Fruit fly (Drosophila melanogaster): Measurements from ENCODE around the gene RhoGAP19D.

DNA sequence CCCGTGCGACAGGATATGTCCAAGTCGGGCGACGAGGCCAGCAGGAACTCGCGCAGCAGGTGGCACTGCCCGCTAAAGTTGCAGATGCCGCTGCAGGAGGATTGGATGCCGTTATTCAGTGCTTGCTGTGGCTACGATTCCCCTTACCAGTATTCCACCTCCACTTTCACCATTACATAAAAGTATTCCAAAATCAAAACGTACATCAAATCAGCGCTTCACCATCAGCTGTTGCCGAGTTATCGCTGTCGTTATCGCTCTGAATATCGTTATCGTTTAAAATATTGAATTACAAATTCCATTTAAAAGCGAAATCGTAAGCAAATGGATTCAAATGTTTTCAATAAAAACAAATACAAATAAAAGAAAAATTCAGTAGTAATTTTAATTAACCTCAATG is 83.7 kb downstream of the RhoGAP19D start, which contains the start of gene CG15456:
- TF ChIP-seq CTCF (optimal IDR thresholded peaks at IDR 0.05) (no peak), CG8478 (optimal IDR thresholded peaks at IDR 0.05) (no peak)
